Fruit fly (Drosophila melanogaster) whole organism, embryonic: ENCODE measurements around the gene H.

Experiments used
- BtbVII ChIP-seq: fragments of 200-800 bp; sonication (Bioruptor generic); optimal IDR thresholded peaks from 3 replicates; lab custom pipeline; 2017; ENCODE audit warnings: missing biosample characterization, mild to moderate bottlenecking, missing genetic modification characterization
- CG10959 ChIP-seq: fragments of 200-800 bp; sonication (Bioruptor generic); IDR thresholded peaks from 2 replicates; pipeline ENCODE4 v1.3.6; 2022; ENCODE audit warnings: missing biosample characterization, missing genetic modification characterization
- CG11456 ChIP-seq: fragments of 200-800 bp; sonication (Bioruptor generic); IDR thresholded peaks from 3 replicates; pipeline ENCODE4 v1.3.6; 2022; ENCODE audit warnings: missing biosample characterization, missing genetic modification characterization
- CG11723 ChIP-seq: fragments of 200-800 bp; sonication (Bioruptor generic); optimal IDR thresholded peaks from 2 replicates; lab custom pipeline; 2017; ENCODE audit warnings: missing biosample characterization, mild to moderate bottlenecking, missing genetic modification characterization
- CG15073 ChIP-seq: fragments of 200-800 bp; sonication (Bioruptor generic); optimal IDR thresholded peaks from 2 replicates; lab custom pipeline; 2016; ENCODE audit warnings: missing biosample characterization, missing genetic modification characterization
- CG16863 ChIP-seq: fragments of 200-800 bp; sonication (Bioruptor generic); optimal IDR thresholded peaks from 3 replicates; lab custom pipeline; 2016; ENCODE audit warnings: missing biosample characterization, missing genetic modification characterization
- CG18476 ChIP-seq: fragments of 200-800 bp; sonication (Bioruptor generic); optimal IDR thresholded peaks from 2 replicates; lab custom pipeline; 2016; ENCODE audit warnings: missing biosample characterization, mild to moderate bottlenecking, missing genetic modification characterization
- CG18619 ChIP-seq: fragments of 200-800 bp; sonication (Bioruptor generic); optimal IDR thresholded peaks from 3 replicates; lab custom pipeline; 2017; ENCODE audit warnings: missing biosample characterization, mild to moderate bottlenecking, missing genetic modification characterization
- CG2678 ChIP-seq: fragments of 200-800 bp; sonication (Bioruptor generic); optimal IDR thresholded peaks from 3 replicates; lab custom pipeline; 2019; ENCODE audit warnings: missing biosample characterization, mild to moderate bottlenecking, missing genetic modification characterization, moderate library complexity
- CG31224 ChIP-seq: fragments of 200-800 bp; sonication (Bioruptor generic); IDR thresholded peaks from 2 replicates; pipeline ENCODE4 v1.3.6; 2022; ENCODE audit warnings: missing biosample characterization, missing genetic modification characterization
- CG32767 ChIP-seq: fragments of 200-800 bp; sonication (Bioruptor generic); IDR thresholded peaks from 2 replicates; pipeline ENCODE4 v1.3.6; 2022; ENCODE audit warnings: missing biosample characterization, missing genetic modification characterization
- CG3281 ChIP-seq: fragments of 200-800 bp; sonication (Bioruptor generic); optimal IDR thresholded peaks from 3 replicates; lab custom pipeline; 2017; ENCODE audit warnings: missing biosample characterization, mild to moderate bottlenecking, missing genetic modification characterization
- CG3407 ChIP-seq: fragments of 200-800 bp; sonication (Bioruptor generic); optimal IDR thresholded peaks from 2 replicates; lab custom pipeline; 2018; ENCODE audit warnings: missing biosample characterization, mild to moderate bottlenecking, missing genetic modification characterization
- CG34224 ChIP-seq: fragments of 200-800 bp; sonication (Bioruptor generic); IDR thresholded peaks from 3 replicates; pipeline ENCODE4 v1.3.6; 2022; ENCODE audit warnings: missing biosample characterization, missing genetic modification characterization; ENCODE audit not compliant: partially characterized antibody
- CG6175 ChIP-seq: fragments of 200-800 bp; sonication (Bioruptor generic); IDR thresholded peaks from 3 replicates; pipeline ENCODE4 v1.3.6; 2022; ENCODE audit warnings: missing biosample characterization, missing genetic modification characterization
- CG6654 ChIP-seq: fragments of 200-800 bp; sonication (Bioruptor generic); optimal IDR thresholded peaks from 2 replicates; lab custom pipeline; 2017; ENCODE audit warnings: missing biosample characterization, mild to moderate bottlenecking, missing genetic modification characterization
- CG7372 ChIP-seq: fragments of 200-800 bp; sonication (Bioruptor generic); IDR thresholded peaks from 2 replicates; pipeline ENCODE4 v1.3.6; 2022; ENCODE audit warnings: missing biosample characterization, missing genetic modification characterization
- D ChIP-seq, 2 experiments: fragments of 200-800 bp in 1 of 2; fragments of >200 bp in 1 of 2; sonication (Bioruptor generic) in 1 of 2; optimal IDR thresholded peaks; 2 replicates in 1 of 2; 3 replicates in 1 of 2; lab custom pipeline; 2017; ENCODE audit warnings: mild to moderate bottlenecking in 1 of 2, missing biosample characterization in 1 of 2, missing genetic modification characterization in 1 of 2, missing genetic modification reagents in 1 of 2
- D19A ChIP-seq: fragments of 200-800 bp; optimal IDR thresholded peaks from 3 replicates; lab custom pipeline; 2019; ENCODE audit warnings: missing biosample characterization, mild to moderate bottlenecking, missing genetic modification characterization, moderate library complexity
- Drgx ChIP-seq: fragments of 200-800 bp; sonication (Bioruptor generic); IDR thresholded peaks from 2 replicates; pipeline ENCODE4 v1.3.6; 2022; ENCODE audit warnings: missing biosample characterization, missing genetic modification characterization
- E2f1 ChIP-seq: fragments of 200-800 bp; sonication (Bioruptor generic); IDR thresholded peaks from 2 replicates; pipeline ENCODE4 v1.3.6; 2022; ENCODE audit warnings: missing biosample characterization, missing genetic modification characterization
- Fer3 ChIP-seq: fragments of 200-800 bp; sonication (Bioruptor generic); optimal IDR thresholded peaks from 2 replicates; lab custom pipeline; 2018; ENCODE audit warnings: missing biosample characterization, mild to moderate bottlenecking, missing genetic modification characterization, moderate library complexity
- Hand ChIP-seq: fragments of 200-800 bp; sonication (Bioruptor generic); optimal IDR thresholded peaks from 2 replicates; lab custom pipeline; 2017; ENCODE audit warnings: mild to moderate bottlenecking, missing biosample characterization, missing genetic modification reagents, missing genetic modification characterization
- HmgZ ChIP-seq: fragments of 200-800 bp; sonication (Bioruptor generic); optimal IDR thresholded peaks from 2 replicates; lab custom pipeline; 2018; ENCODE audit warnings: missing biosample characterization, mild to moderate bottlenecking, missing genetic modification characterization
- Oli ChIP-seq: fragments of 200-800 bp; sonication (Bioruptor generic); optimal IDR thresholded peaks from 2 replicates; lab custom pipeline; 2018; ENCODE audit warnings: missing biosample characterization, mild to moderate bottlenecking, missing genetic modification characterization, moderate library complexity
- PHDP ChIP-seq: fragments of 200-800 bp; sonication (Bioruptor generic); optimal IDR thresholded peaks from 3 replicates; lab custom pipeline; 2018; ENCODE audit warnings: missing biosample characterization, mild to moderate bottlenecking, missing genetic modification characterization, moderate library complexity
- TFAM ChIP-seq: fragments of 200-800 bp; sonication (Bioruptor generic); optimal IDR thresholded peaks from 2 replicates; lab custom pipeline; 2017; ENCODE audit warnings: missing biosample characterization, missing genetic modification characterization, inconsistent platforms
- Taf1 ChIP-seq: fragments of 200-800 bp; sonication (Bioruptor generic); IDR thresholded peaks from 2 replicates; pipeline ENCODE4 v1.3.6; 2022; ENCODE audit warnings: missing biosample characterization, missing genetic modification characterization
- ase ChIP-seq: fragments of 200-800 bp; sonication (Bioruptor generic); IDR thresholded peaks from 3 replicates; pipeline ENCODE4 v1.3.6; 2022; ENCODE audit warnings: missing biosample characterization, missing genetic modification characterization
- bab2 ChIP-seq: fragments of 200-800 bp; sonication (Bioruptor generic); optimal IDR thresholded peaks from 2 replicates; lab custom pipeline; 2016; ENCODE audit warnings: missing biosample characterization, missing genetic modification characterization
- bigmax ChIP-seq: fragments of 200-800 bp; sonication (Bioruptor generic); optimal IDR thresholded peaks from 2 replicates; lab custom pipeline; 2018; ENCODE audit warnings: missing biosample characterization, mild to moderate bottlenecking, missing genetic modification characterization
- bowl ChIP-seq: fragments of 200-800 bp; sonication (Bioruptor generic); IDR thresholded peaks from 2 replicates; pipeline ENCODE4 v1.3.6; 2022; ENCODE audit warnings: missing biosample characterization, missing genetic modification characterization
- dimm ChIP-seq: fragments of 200-800 bp; sonication (Bioruptor generic); IDR thresholded peaks from 2 replicates; pipeline ENCODE4 v1.3.6; 2022; ENCODE audit warnings: missing biosample characterization, missing genetic modification characterization
- dmrt11E ChIP-seq: fragments of 200-800 bp; sonication (Bioruptor generic); optimal IDR thresholded peaks from 3 replicates; lab custom pipeline; 2018; ENCODE audit warnings: missing biosample characterization, mild to moderate bottlenecking, missing genetic modification characterization, moderate library complexity
- eve ChIP-seq, 2 experiments: fragments of >200 bp; optimal IDR thresholded peaks; 2 replicates each; lab custom pipeline; 2017; ENCODE audit warnings: missing biosample characterization in 2 of 2, missing genetic modification characterization in 2 of 2
- ftz-f1 ChIP-seq: fragments of 200-800 bp; sonication (Bioruptor generic); optimal IDR thresholded peaks from 2 replicates; lab custom pipeline; 2016; ENCODE audit warnings: missing biosample characterization, missing genetic modification characterization
- grau ChIP-seq: fragments of 200-800 bp; optimal IDR thresholded peaks from 3 replicates; lab custom pipeline; 2019; ENCODE audit warnings: missing biosample characterization, mild to moderate bottlenecking, missing genetic modification characterization, moderate library complexity
- gro ChIP-seq: fragments of 200-800 bp; sonication (Bioruptor generic); optimal IDR thresholded peaks from 2 replicates; lab custom pipeline; 2016; ENCODE audit warnings: missing biosample characterization, missing genetic modification characterization
- gsb ChIP-seq: fragments of 200-800 bp; sonication (Bioruptor generic); IDR thresholded peaks from 2 replicates; pipeline ENCODE4 v1.3.6; 2022; ENCODE audit warnings: missing biosample characterization, missing genetic modification characterization
- hth ChIP-seq: fragments of >200 bp; optimal IDR thresholded peaks from 2 replicates; lab custom pipeline; 2017; ENCODE audit warnings: inconsistent platforms
- jing ChIP-seq: fragments of 200-800 bp; sonication (Bioruptor generic); optimal IDR thresholded peaks from 2 replicates; lab custom pipeline; 2018; ENCODE audit warnings: missing biosample characterization, mild to moderate bottlenecking, missing genetic modification characterization
- odd ChIP-seq: fragments of 200-800 bp; sonication (Bioruptor generic); optimal IDR thresholded peaks from 2 replicates; lab custom pipeline; 2017; ENCODE audit warnings: missing biosample characterization, mild to moderate bottlenecking, missing genetic modification characterization
- pan ChIP-seq, 4 experiments: fragments of >200 bp in 3 of 4; fragments of 200-800 bp in 1 of 4; sonication (Bioruptor generic) in 1 of 4; optimal IDR thresholded peaks in 3 of 4; IDR thresholded peaks in 1 of 4; 2 replicates each; pipeline versions ENCODE4 v1.3.6 to Lab custom; 2017 to 2022; ENCODE audit warnings: missing biosample characterization in 2 of 4, missing genetic modification characterization in 2 of 4, mixed read lengths in 1 of 4
- pum ChIP-seq: fragments of 200-800 bp; sonication (Bioruptor generic); optimal IDR thresholded peaks from 2 replicates; lab custom pipeline; 2016; ENCODE audit warnings: missing biosample characterization, missing genetic modification characterization
- tin ChIP-seq: fragments of 200-800 bp; sonication (Bioruptor generic); optimal IDR thresholded peaks from 3 replicates; lab custom pipeline; 2016; ENCODE audit warnings: missing biosample characterization, missing genetic modification characterization
- tll ChIP-seq, 2 experiments: fragments of 200-800 bp in 1 of 2; fragments of >200 bp in 1 of 2; sonication (Bioruptor generic) in 1 of 2; optimal IDR thresholded peaks; 2 replicates each; lab custom pipeline; 2017 to 2019; ENCODE audit warnings: missing biosample characterization in 2 of 2, missing genetic modification characterization in 2 of 2, mild to moderate bottlenecking in 1 of 2, moderate library complexity in 1 of 2
- toy ChIP-seq: fragments of 200-800 bp; sonication (Bioruptor generic); IDR thresholded peaks from 2 replicates; pipeline ENCODE4 v1.3.6; 2022; ENCODE audit warnings: missing biosample characterization, missing genetic modification characterization
- unc-4 ChIP-seq: fragments of 200-800 bp; sonication (Bioruptor generic); IDR thresholded peaks from 2 replicates; pipeline ENCODE4 v1.3.6; 2022; ENCODE audit warnings: missing biosample characterization, missing genetic modification characterization; ENCODE audit not compliant: partially characterized antibody
- zen ChIP-seq: fragments of 200-800 bp; sonication (Bioruptor generic); optimal IDR thresholded peaks from 3 replicates; lab custom pipeline; 2018; ENCODE audit warnings: missing biosample characterization, mild to moderate bottlenecking, missing genetic modification characterization, moderate library complexity

Gene H

dm6 chr3R:20579816-20580215 lies 41.9 kb upstream of the H start, which contains the start of the genes EloB and Srp14 (continued):
- TF ChIP-seq tll (GFP tag; optimal IDR thresholded peaks at IDR 0.05; lab: Kevin White, UChicago) (peak in 1 of 2 experiments; percentile 28), CG11456 (peak; percentile 84), CG16863 (GFP tag; lab: Kevin White, UChicago) (peak; percentile 74), gro (GFP tag; lab: Kevin White, UChicago) (peak; percentile 87), toy (0 out of 2 replicates have a peak, but pooled peaks have one; percentile 9), CG2678 (tag; lab: Kevin White, UChicago) (peak; percentile 84), unc-4 (GFP tag; lab: Robert Waterston, UW) (peak; percentile 98), CG32767 (GFP tag; lab: Robert Waterston, UW) (peak; percentile 70; the same call in 1 of the 2 replicates), bab2 (peak; percentile 83), CG10959 (GFP tag; lab: Robert Waterston, UW) (peak; percentile 70), CG15073 (GFP tag; lab: Kevin White, UChicago) (no peak), CG31224 (GFP tag; lab: Robert Waterston, UW) (peak; percentile 20; the same call in 1 of the 2 replicates), dmrt11E (tag; lab: Kevin White, UChicago) (peak; percentile 78), CG3407 (GFP tag; lab: Kevin White, UChicago) (peak; percentile 27), bigmax (peak; percentile 2), bowl (GFP tag; lab: Robert Waterston, UW) (peak; percentile 18; the same call in 1 of the 2 replicates), D (optimal IDR thresholded peaks at IDR 0.05; lab: Kevin White, UChicago) (no peak), D (GFP tag; optimal IDR thresholded peaks at IDR 0.05; lab: Kevin White, UChicago) (peak; percentile 24), Fer3 (tag; lab: Kevin White, UChicago) (peak; percentile 84), eve (GFP tag; optimal IDR thresholded peaks at IDR 0.05; lab: Kevin White, UChicago) (no peak), dimm (GFP tag; lab: Robert Waterston, UW) (0 out of 2 replicates have a peak, but pooled peaks have one; percentile 40), Drgx (peak; percentile 44; the same call in 1 of the 2 replicates), CG34224 (GFP tag; lab: Robert Waterston, UW) (peak; percentile 97), gsb (0 out of 2 replicates have a peak, but pooled peaks have one; percentile 18), hth (lab: Kevin White, UChicago) (no peak), CG3281 (GFP tag; lab: Kevin White, UChicago) (peak; percentile 81), Oli (peak; percentile 64), pum (GFP tag; lab: Kevin White, UChicago) (peak; percentile 76), ase (GFP tag; lab: Robert Waterston, UW) (peak; percentile 64; the same call in 1 of the 3 replicates), Hand (peak; percentile 16), CG7372 (GFP tag; lab: Robert Waterston, UW) (peak; percentile 49; the same call in 1 of the 2 replicates), grau (peak; percentile 84), Taf1 (GFP tag; lab: Robert Waterston, UW) (peak; percentile 44; the same call in 1 of the 2 replicates), odd (no peak), CG18619 (peak; percentile 73), ftz-f1 (GFP tag; lab: Kevin White, UChicago) (peak; percentile 100), CG11723 (GFP tag; lab: Kevin White, UChicago) (peak; percentile 64), pan (optimal IDR thresholded peaks at IDR 0.05; lab: Kevin White, UChicago) (no peak), pan (GFP tag; optimal IDR thresholded peaks at IDR 0.05 in 1 of 2, IDR thresholded peaks at IDR 0.05 in 1 of 2) (peak in 1 of 2 experiments; percentile 70), jing (GFP tag; lab: Kevin White, UChicago) (no peak), E2f1 (GFP tag; lab: Robert Waterston, UW) (peak; percentile 77), TFAM (peak; percentile 69), BtbVII (GFP tag; lab: Kevin White, UChicago) (peak; percentile 65), tin (peak; percentile 86), HmgZ (tag; lab: Kevin White, UChicago) (peak; percentile 90), CG6654 (GFP tag; lab: Kevin White, UChicago) (no peak), zen (tag; lab: Kevin White, UChicago) (peak; percentile 85), CG18476 (peak; percentile 62), D19A (tag; lab: Kevin White, UChicago) (no peak), CG6175 (0 out of 3 replicates have a peak, but pooled peaks have one; percentile 28), PHDP (peak; percentile 85)
